Worm (Caenorhabditis elegans) whole organism, L4 larva: Measurements from ENCODE around the gene ufd-2.
A peak's percentile ranks its signal among the peaks of the same experiment; 100 is the strongest.

ENCODE experiments used
- F37D6.2 ChIP-seq: sonication (generic microtip); optimal IDR thresholded peaks from 2 replicates; lab custom pipeline; 2016; ENCODE audit warnings: mild to moderate bottlenecking, missing genetic modification characterization, missing compliant biosample characterization
- T20F7.1 ChIP-seq: fragments of 200-800 bp; sonication (Bioruptor generic); optimal IDR thresholded peaks from 2 replicates; lab custom pipeline; 2018; ENCODE audit warnings: mild to moderate bottlenecking, missing genetic modification characterization, missing compliant biosample characterization
- Y105C5A.15 ChIP-seq: fragments of 200-800 bp; sonication (Bioruptor generic); IDR thresholded peaks from 2 replicates; pipeline ENCODE4 v1.3.6; 2022; ENCODE audit warnings: missing genetic modification characterization, missing compliant biosample characterization
- Y48G9A.11 ChIP-seq: fragments of 200-800 bp; sonication (Bioruptor generic); IDR thresholded peaks from 2 replicates; pipeline ENCODE4 v1.3.6; 2022; ENCODE audit warnings: missing genetic modification reagents, missing genetic modification characterization, missing compliant biosample characterization
- Y75B8A.6 ChIP-seq: fragments of 200-800 bp; sonication (Bioruptor generic); IDR thresholded peaks from 2 replicates; pipeline ENCODE4 v1.3.6; 2022; ENCODE audit warnings: missing genetic modification reagents, missing genetic modification characterization, missing compliant biosample characterization
- ZK337.2 ChIP-seq: fragments of 200-800 bp; sonication (Bioruptor generic); IDR thresholded peaks from 2 replicates; pipeline ENCODE4 v1.3.6; 2022; ENCODE audit warnings: missing genetic modification reagents, missing genetic modification characterization, missing compliant biosample characterization
- arid-1 ChIP-seq: fragments of 200-800 bp; sonication (Bioruptor generic); conservative IDR thresholded peaks from 2 replicates; pipeline ENCODE4 v1.3.6; 2022; ENCODE audit warnings: missing genetic modification reagents, missing genetic modification characterization, missing compliant biosample characterization
- ceh-20 ChIP-seq: fragments of 200-800 bp; sonication (Bioruptor generic); IDR thresholded peaks from 2 replicates; pipeline ENCODE4 v1.3.6; 2022; ENCODE audit warnings: missing genetic modification reagents, missing genetic modification characterization, missing compliant biosample characterization
- ceh-62 ChIP-seq: sonication (generic microtip); optimal IDR thresholded peaks from 2 replicates; lab custom pipeline; 2017; ENCODE audit warnings: missing biosample characterization, missing genetic modification characterization
- ctbp-1 ChIP-seq: fragments of 200-800 bp; sonication (Bioruptor generic); IDR thresholded peaks from 2 replicates; pipeline ENCODE4 v1.3.6; 2022; ENCODE audit warnings: missing genetic modification reagents, missing genetic modification characterization, missing compliant biosample characterization
- daf-16 ChIP-seq, 3 experiments: sonication (generic microtip); optimal IDR thresholded peaks; 2 replicates each; lab custom pipeline; 2016 to 2017; ENCODE audit warnings: missing genetic modification characterization in 3 of 3, missing genetic modification reagents in 3 of 3, mild to moderate bottlenecking in 2 of 3, missing compliant biosample characterization in 2 of 3, missing biosample characterization in 1 of 3, moderate library complexity in 1 of 3
- dmd-6 ChIP-seq: fragments of 200-800 bp; sonication (Bioruptor generic); IDR thresholded peaks from 2 replicates; pipeline ENCODE4 v1.3.6; 2022; ENCODE audit warnings: missing genetic modification reagents, missing genetic modification characterization, missing compliant biosample characterization
- dmd-9 ChIP-seq: fragments of 200-800 bp; sonication (Bioruptor generic); IDR thresholded peaks from 2 replicates; pipeline ENCODE4 v1.3.6; 2022; ENCODE audit warnings: missing genetic modification reagents, missing genetic modification characterization, missing compliant biosample characterization
- dpl-1 ChIP-seq: fragments of 150-350 bp; optimal IDR thresholded peaks from 2 replicates; lab custom pipeline; 2014; ENCODE audit warnings: missing biosample characterization, missing genetic modification reagents, missing genetic modification characterization
- duxl-1 ChIP-seq: sonication (generic microtip); optimal IDR thresholded peaks from 2 replicates; lab custom pipeline; 2016; ENCODE audit warnings: mild to moderate bottlenecking, missing genetic modification characterization, moderate library complexity, missing compliant biosample characterization; ENCODE audit not compliant: poor library complexity
- dve-1 ChIP-seq: sonication (generic microtip); optimal IDR thresholded peaks from 2 replicates; lab custom pipeline; 2017; ENCODE audit warnings: antibody characterized with exemption, mild to moderate bottlenecking, missing genetic modification characterization, missing compliant biosample characterization; ENCODE audit not compliant: insufficient read depth
- egl-27 ChIP-seq: sonication (generic microtip); optimal IDR thresholded peaks from 3 replicates; lab custom pipeline; 2017; ENCODE audit warnings: missing biosample characterization, missing genetic modification reagents, missing genetic modification characterization
- egl-43 ChIP-seq: fragments of 200-800 bp; sonication (Bioruptor generic); IDR thresholded peaks from 2 replicates; pipeline ENCODE4 v1.3.6; 2022; ENCODE audit warnings: missing genetic modification reagents, missing genetic modification characterization, missing compliant biosample characterization
- fos-1 ChIP-seq: fragments of 150-350 bp; optimal IDR thresholded peaks from 2 replicates; lab custom pipeline; 2014; ENCODE audit warnings: missing biosample characterization, missing genetic modification characterization
- hif-1 ChIP-seq, 2 experiments: sonication (generic microtip); optimal IDR thresholded peaks; 2 replicates each; lab custom pipeline; 2016 to 2017; ENCODE audit warnings: missing compliant biosample characterization in 2 of 2, missing genetic modification characterization in 2 of 2, missing genetic modification reagents in 2 of 2, missing genotype in 2 of 2, mild to moderate bottlenecking in 1 of 2
- hlh-11 ChIP-seq: fragments of 200-800 bp; sonication (Bioruptor generic); optimal IDR thresholded peaks from 2 replicates; lab custom pipeline; 2018; ENCODE audit warnings: mild to moderate bottlenecking, missing genetic modification characterization, missing compliant biosample characterization
- hlh-30 ChIP-seq: sonication (generic microtip); optimal IDR thresholded peaks from 2 replicates; lab custom pipeline; 2017; ENCODE audit warnings: antibody characterized with exemption, mild to moderate bottlenecking, missing genetic modification characterization, missing compliant biosample characterization; ENCODE audit not compliant: insufficient read depth
- hmg-1.1 ChIP-seq: fragments of 200-800 bp; sonication (Bioruptor generic); IDR thresholded peaks from 2 replicates; pipeline ENCODE4 v1.3.6; 2022; ENCODE audit warnings: missing genetic modification reagents, missing genetic modification characterization, missing compliant biosample characterization
- jun-1 ChIP-seq: fragments of 150-350 bp; optimal IDR thresholded peaks from 2 replicates; lab custom pipeline; 2014; ENCODE audit warnings: missing biosample characterization, missing genetic modification reagents, missing genetic modification characterization
- lim-7 ChIP-seq: fragments of 200-800 bp; sonication (Bioruptor generic); IDR thresholded peaks from 2 replicates; pipeline ENCODE4 v1.3.6; 2022; ENCODE audit warnings: missing genetic modification characterization, missing compliant biosample characterization
- lin-38 ChIP-seq: fragments of 200-800 bp; sonication (Bioruptor generic); IDR thresholded peaks from 2 replicates; pipeline ENCODE4 v1.3.6; 2022; ENCODE audit warnings: missing genetic modification reagents, missing genetic modification characterization, missing compliant biosample characterization
- madf-5 ChIP-seq, 2 experiments: fragments of 200-800 bp; sonication (Bioruptor generic); IDR thresholded peaks; 2 replicates each; pipeline ENCODE4 v1.3.6; 2022; ENCODE audit warnings: missing compliant biosample characterization in 2 of 2, missing genetic modification characterization in 2 of 2
- madf-9 ChIP-seq: fragments of 200-800 bp; sonication (Bioruptor generic); conservative IDR thresholded peaks from 2 replicates; pipeline ENCODE4 v1.3.6; 2022; ENCODE audit warnings: missing genetic modification reagents, missing genetic modification characterization, missing compliant biosample characterization
- mep-1 ChIP-seq: fragments of 150-350 bp; sonication (generic microtip); optimal IDR thresholded peaks from 3 replicates; lab custom pipeline; 2014; ENCODE audit warnings: missing biosample characterization, missing genetic modification characterization
- mes-2 ChIP-seq: sonication (generic microtip); optimal IDR thresholded peaks from 2 replicates; lab custom pipeline; 2016; ENCODE audit warnings: missing genotype, mild to moderate bottlenecking, missing genetic modification characterization, missing compliant biosample characterization; ENCODE audit not compliant: poor library complexity, severe bottlenecking
- mxl-2 ChIP-seq: fragments of 200-800 bp; sonication (Bioruptor generic); conservative IDR thresholded peaks from 2 replicates; pipeline ENCODE4 v1.3.6; 2022; ENCODE audit warnings: missing genetic modification reagents, missing genetic modification characterization, missing compliant biosample characterization
- mxl-3 ChIP-seq: fragments of 200-800 bp; sonication (Bioruptor generic); optimal IDR thresholded peaks from 2 replicates; lab custom pipeline; 2018; ENCODE audit warnings: mild to moderate bottlenecking, missing genetic modification characterization, missing compliant biosample characterization
- nhr-28 ChIP-seq: fragments of 150-350 bp; optimal IDR thresholded peaks from 2 replicates; lab custom pipeline; 2014; ENCODE audit warnings: missing biosample characterization, missing genetic modification characterization
- nhr-48 ChIP-seq: sonication (generic microtip); optimal IDR thresholded peaks from 2 replicates; lab custom pipeline; 2016; ENCODE audit warnings: mild to moderate bottlenecking, missing genetic modification characterization, missing compliant biosample characterization
- nhr-6 ChIP-seq: fragments of 150-350 bp; optimal IDR thresholded peaks from 2 replicates; lab custom pipeline; 2014; ENCODE audit warnings: missing biosample characterization, missing genetic modification characterization
- nhr-77 ChIP-seq: fragments of 150-350 bp; optimal IDR thresholded peaks from 2 replicates; lab custom pipeline; 2014; ENCODE audit warnings: missing biosample characterization, missing genetic modification characterization
- pha-4 ChIP-seq, 2 experiments: fragments of 150-350 bp in 1 of 2; fragments of 200-800 bp in 1 of 2; sonication (Bioruptor generic) in 1 of 2; IDR thresholded peaks in 1 of 2; optimal IDR thresholded peaks in 1 of 2; 2 replicates each; pipeline versions ENCODE4 v1.3.6 to Lab custom; 2014 to 2022; ENCODE audit warnings: missing genetic modification characterization in 2 of 2, missing genetic modification reagents in 2 of 2, missing biosample characterization in 1 of 2, missing compliant biosample characterization in 1 of 2
- pqm-1 ChIP-seq: sonication (generic microtip); optimal IDR thresholded peaks from 2 replicates; lab custom pipeline; 2017; ENCODE audit warnings: missing biosample characterization, missing genetic modification characterization
- rbr-2 ChIP-seq: sonication (generic microtip); optimal IDR thresholded peaks from 2 replicates; lab custom pipeline; 2016; ENCODE audit warnings: missing genotype, missing genetic modification characterization, missing compliant biosample characterization
- set-16 ChIP-seq: fragments of 200-800 bp; sonication (Bioruptor generic); IDR thresholded peaks from 2 replicates; pipeline ENCODE4 v1.3.6; 2022; ENCODE audit warnings: missing genetic modification reagents, missing genetic modification characterization, missing compliant biosample characterization
- snpc-1.2 ChIP-seq: fragments of 200-800 bp; sonication (Bioruptor generic); IDR thresholded peaks from 2 replicates; pipeline ENCODE4 v1.3.6; 2022; ENCODE audit warnings: missing genetic modification reagents, missing genetic modification characterization, missing compliant biosample characterization
- spr-1 ChIP-seq: sonication (generic microtip); optimal IDR thresholded peaks from 2 replicates; lab custom pipeline; 2016; ENCODE audit warnings: mild to moderate bottlenecking, missing genetic modification characterization, missing compliant biosample characterization
- tra-1 ChIP-seq: fragments of 200-800 bp; sonication (Bioruptor generic); IDR thresholded peaks from 2 replicates; pipeline ENCODE4 v1.3.6; 2022; ENCODE audit warnings: missing genetic modification reagents, missing genetic modification characterization, missing compliant biosample characterization
- unc-130 ChIP-seq: sonication (generic microtip); optimal IDR thresholded peaks from 2 replicates; lab custom pipeline; 2016; ENCODE audit warnings: missing genetic modification reagents, missing genetic modification characterization, missing compliant biosample characterization
- unc-39 ChIP-seq: sonication (generic microtip); optimal IDR thresholded peaks from 2 replicates; lab custom pipeline; 2017; ENCODE audit warnings: missing biosample characterization, missing genetic modification characterization
- vab-7 ChIP-seq: fragments of 200-800 bp; sonication (Bioruptor generic); IDR thresholded peaks from 2 replicates; pipeline ENCODE4 v1.3.6; 2022; ENCODE audit warnings: missing genetic modification reagents, missing genetic modification characterization, missing compliant biosample characterization
- ztf-7 ChIP-seq: fragments of 150-350 bp; optimal IDR thresholded peaks from 2 replicates; lab custom pipeline; 2014; ENCODE audit warnings: missing biosample characterization, missing genetic modification characterization

Gene ufd-2

ce11 chrII:8037863-8038262 is 24.7 kb upstream of the ufd-2 start, which contains the start of gene C08B11.9:
TSS of gene C08B11.9 (minus strand) at chrII:8038169.
- TF ChIP-seq jun-1 (tag; lab: Kevin White, UChicago): no peak
- peak; percentile 55; the same call in 1 of the 2 replicates for TF ChIP-seq arid-1 (GFP tag; lab: Robert Waterston, UW)
- peak; percentile 54 for TF ChIP-seq lin-38 (GFP tag; lab: Robert Waterston, UW)

DNA sequence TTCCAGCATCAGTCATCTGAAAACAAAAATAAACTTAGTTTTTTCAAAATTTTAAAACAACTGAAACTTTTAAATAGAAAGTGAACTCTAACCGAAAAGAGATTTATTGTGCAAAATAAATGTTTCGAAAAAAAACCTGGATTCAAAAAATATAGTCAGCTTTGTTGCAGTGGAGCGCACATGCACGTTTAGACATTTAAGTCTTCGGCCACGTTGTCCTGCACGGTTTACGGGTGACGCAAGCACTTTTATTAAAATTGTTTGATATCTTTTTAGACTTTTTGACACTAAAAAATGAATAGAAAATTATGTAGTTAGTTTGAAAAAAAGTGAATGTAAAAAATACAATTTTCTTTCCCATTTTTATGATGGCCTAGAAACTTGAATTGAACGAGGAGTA is 23.1 kb upstream of the ufd-2 start, which contains the start of the genes ubh-4 and algn-6:
TSS of gene ubh-4 (minus strand) at position 182 of the 400 bp plus-strand sequence.
TSS of gene algn-6 (plus strand) at position 387 of the 400 bp plus-strand sequence.
- no peak for TF ChIP-seq madf-9 (GFP tag; lab: Robert Waterston, UW)
- 0 out of 2 replicates have a peak, but pooled peaks have one; percentile 19 for TF ChIP-seq hmg-1.1 (GFP tag; lab: Robert Waterston, UW)
- TF ChIP-seq rbr-2 (tag; lab: Kevin White, UChicago): peak; percentile 36
- TF ChIP-seq vab-7: 0 out of 2 replicates have a peak, but pooled peaks have one; percentile 22
- TF ChIP-seq mep-1 (tag; lab: Kevin White, UChicago): peak; percentile 57
- TF ChIP-seq hlh-11 (tag; lab: Kevin White, UChicago): peak; percentile 36
- no peak for TF ChIP-seq egl-27 (tag; lab: Kevin White, UChicago)
- TF ChIP-seq Y105C5A.15: no peak
- TF ChIP-seq dve-1 (tag; lab: Kevin White, UChicago): peak; percentile 48
- no peak for TF ChIP-seq unc-39 (tag; lab: Kevin White, UChicago)
- TF ChIP-seq pqm-1 (tag; lab: Kevin White, UChicago): peak; percentile 17
- TF ChIP-seq nhr-6 (tag; lab: Kevin White, UChicago): peak; percentile 80
- TF ChIP-seq ZK337.2 (GFP tag; lab: Robert Waterston, UW): 0 out of 2 replicates have a peak, but pooled peaks have one; percentile 4
- TF ChIP-seq nhr-28 (tag; lab: Kevin White, UChicago): peak; percentile 65
- TF ChIP-seq fos-1 (tag; lab: Kevin White, UChicago): no peak
- no peak for TF ChIP-seq nhr-48
- TF ChIP-seq hif-1 (tag; optimal IDR thresholded peaks at IDR 0.05; lab: Kevin White, UChicago): peak in 1 of 2 experiments; percentile 83
- TF ChIP-seq daf-16 (GFP tag; optimal IDR thresholded peaks at IDR 0.05; lab: Kevin White, UChicago): no peak
- TF ChIP-seq daf-16 (tag; optimal IDR thresholded peaks at IDR 0.05; lab: Kevin White, UChicago): peak; percentile 38
- peak; percentile 95 for TF ChIP-seq lin-38 (GFP tag; lab: Robert Waterston, UW)
- peak; percentile 12 for TF ChIP-seq hlh-30 (tag; lab: Kevin White, UChicago)
- peak; percentile 48 for TF ChIP-seq nhr-77 (tag; lab: Kevin White, UChicago)
- peak; percentile 63 for TF ChIP-seq dpl-1 (GFP tag; lab: Kevin White, UChicago)
- TF ChIP-seq snpc-1.2 (GFP tag; lab: Robert Waterston, UW): no peak
- no peak for TF ChIP-seq madf-5 (GFP tag; IDR thresholded peaks at IDR 0.05; lab: Robert Waterston, UW)
- TF ChIP-seq spr-1: no peak
- peak; percentile 90 for TF ChIP-seq T20F7.1 (GFP tag; lab: Kevin White, UChicago)
- no peak for TF ChIP-seq Y75B8A.6 (GFP tag; lab: Robert Waterston, UW)
- peak; percentile 38 for TF ChIP-seq mxl-3 (GFP tag; lab: Kevin White, UChicago)
- peak; percentile 27; the same call in 1 of the 2 replicates for TF ChIP-seq dmd-6 (GFP tag; lab: Robert Waterston, UW)
- TF ChIP-seq ctbp-1 (GFP tag; lab: Robert Waterston, UW): no peak
- no peak for TF ChIP-seq ceh-20 (GFP tag; lab: Robert Waterston, UW)
- peak; percentile 96 for TF ChIP-seq unc-130 (GFP tag; lab: Kevin White, UChicago)
- no peak for TF ChIP-seq set-16 (GFP tag; lab: Robert Waterston, UW)
- TF ChIP-seq mes-2 (tag; lab: Kevin White, UChicago): peak; percentile 95
- no peak for TF ChIP-seq ceh-62
- TF ChIP-seq duxl-1 (tag; lab: Kevin White, UChicago): no peak
- TF ChIP-seq lim-7: no peak
- TF ChIP-seq mxl-2: no peak
- no peak for TF ChIP-seq pha-4 (GFP tag; IDR thresholded peaks at IDR 0.05; lab: Robert Waterston, UW)
- TF ChIP-seq pha-4 (tag; optimal IDR thresholded peaks at IDR 0.05; lab: Kevin White, UChicago): peak; percentile 8
- no peak for TF ChIP-seq F37D6.2 (tag; lab: Kevin White, UChicago)
- no peak for TF ChIP-seq ztf-7
- peak; percentile 34; the same call in 1 of the 2 replicates for TF ChIP-seq Y48G9A.11 (GFP tag; lab: Robert Waterston, UW)
- TF ChIP-seq tra-1 (GFP tag; lab: Robert Waterston, UW): no peak
- TF ChIP-seq egl-43 (GFP tag; lab: Robert Waterston, UW): no peak
- TF ChIP-seq dmd-9: no peak
